Fruit fly (Drosophila melanogaster) whole organism, wandering third instar larva: Measurements from ENCODE around the gene Abd-B.

Source experiments
- GATAd ChIP-seq: sonication (Bioruptor generic); optimal IDR thresholded peaks from 2 replicates; lab custom pipeline; 2016; ENCODE audit warnings: missing biosample characterization, missing genetic modification characterization
- Jra ChIP-seq: sonication (Bioruptor generic); optimal IDR thresholded peaks from 2 replicates; lab custom pipeline; 2016; ENCODE audit warnings: missing biosample characterization, missing genetic modification characterization
- br ChIP-seq: fragments of 200-800 bp; sonication (Bioruptor generic); optimal IDR thresholded peaks from 2 replicates; lab custom pipeline; 2016; ENCODE audit warnings: missing biosample characterization, missing genetic modification characterization
- brk ChIP-seq: fragments of 200-800 bp; sonication (Bioruptor generic); optimal IDR thresholded peaks from 2 replicates; lab custom pipeline; 2016; ENCODE audit warnings: missing biosample characterization, mild to moderate bottlenecking, missing genetic modification characterization
- ey ChIP-seq: fragments of 200-800 bp; sonication (Bioruptor generic); optimal IDR thresholded peaks from 2 replicates; lab custom pipeline; 2016; ENCODE audit warnings: missing biosample characterization, missing genetic modification characterization
- foxo ChIP-seq, 2 experiments: fragments of 200-800 bp; sonication (Bioruptor generic); optimal IDR thresholded peaks; 2 replicates in 1 of 2; 3 replicates in 1 of 2; lab custom pipeline; 2016 to 2017; ENCODE audit warnings: missing biosample characterization in 2 of 2, missing genetic modification characterization in 2 of 2
- h ChIP-seq: fragments of 200-800 bp; sonication (Bioruptor generic); optimal IDR thresholded peaks from 3 replicates; lab custom pipeline; 2016; ENCODE audit warnings: missing biosample characterization, mild to moderate bottlenecking, missing genetic modification characterization
- woc ChIP-seq: sonication (Bioruptor generic); optimal IDR thresholded peaks from 2 replicates; lab custom pipeline; 2016; ENCODE audit warnings: missing biosample characterization, mild to moderate bottlenecking, missing genetic modification characterization

DNA sequence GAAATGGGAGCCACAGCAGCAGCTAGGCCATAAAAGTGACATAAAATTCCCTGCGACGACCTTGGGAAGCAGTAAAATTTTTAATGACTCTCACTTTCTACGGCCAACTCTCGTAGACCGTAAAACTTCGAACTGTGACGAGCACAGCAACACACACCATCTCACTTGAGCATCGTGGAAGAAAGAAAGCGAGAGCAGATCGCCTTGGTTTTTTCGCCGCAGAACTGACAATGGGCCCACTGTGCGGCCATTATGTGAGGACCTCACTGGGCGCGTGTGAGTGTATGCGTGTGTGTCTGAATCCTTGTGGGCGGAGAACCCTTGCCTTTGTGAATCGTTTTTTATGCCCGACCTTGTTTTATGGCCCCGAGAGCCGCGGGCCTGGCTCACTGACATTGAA is 93.6 kb downstream of the Abd-B start:
- TF ChIP-seq ey (GFP tag; lab: Kevin White, UChicago) = no peak
- no peak for TF ChIP-seq woc (GFP tag; lab: Kevin White, UChicago)
- no peak for TF ChIP-seq GATAd (GFP tag; lab: Kevin White, UChicago)
- no peak for TF ChIP-seq brk
- TF ChIP-seq h (GFP tag; lab: Kevin White, UChicago) = no peak
- TF ChIP-seq br (GFP tag; lab: Kevin White, UChicago) = no peak
- no peak for TF ChIP-seq foxo (GFP tag; optimal IDR thresholded peaks at IDR 0.05; lab: Kevin White, UChicago)
- TF ChIP-seq Jra (GFP tag; lab: Kevin White, UChicago) = no peak
